Fruit fly (Drosophila melanogaster) whole organism, wandering third instar larva: ENCODE measurements around the gene CG13113.

Experiments used
- CG32264 ChIP-seq: fragments of 200-800 bp; sonication (Bioruptor generic); optimal IDR thresholded peaks from 2 replicates; lab custom pipeline; 2016; ENCODE audit warnings: missing biosample characterization, missing genetic modification characterization
- Dfd ChIP-seq: fragments of >200 bp; optimal IDR thresholded peaks from 2 replicates; lab custom pipeline; 2017; ENCODE audit warnings: missing biosample characterization, missing genetic modification characterization
- Hnf4 ChIP-seq: fragments of 200-800 bp; sonication (Bioruptor generic); optimal IDR thresholded peaks from 2 replicates; lab custom pipeline; 2016; ENCODE audit warnings: missing biosample characterization, mild to moderate bottlenecking, missing genetic modification characterization
- Myc ChIP-seq: fragments of >200 bp; optimal IDR thresholded peaks from 2 replicates; lab custom pipeline; 2017
- dsf ChIP-seq: sonication (Bioruptor generic); optimal IDR thresholded peaks from 2 replicates; lab custom pipeline; 2016; ENCODE audit warnings: missing biosample characterization, missing genetic modification characterization, borderline replicate concordance
- psq ChIP-seq: fragments of 200-800 bp; sonication (Bioruptor generic); optimal IDR thresholded peaks from 3 replicates; lab custom pipeline; 2017; ENCODE audit warnings: missing biosample characterization, mild to moderate bottlenecking, missing genetic modification characterization, moderate library complexity
- sage ChIP-seq: fragments of 200-800 bp; sonication (Bioruptor generic); optimal IDR thresholded peaks from 2 replicates; lab custom pipeline; 2016; ENCODE audit warnings: missing biosample characterization, mild to moderate bottlenecking, missing genetic modification characterization

dm6 chr2L:9509653-9510052, 34.3 kb upstream of the CG13113 start:
- TF ChIP-seq dsf (no peak), sage (no peak), psq (no peak), Hnf4 (GFP tag; lab: Kevin White, UChicago) (no peak), Myc (lab: Kevin White, UChicago) (no peak), Dfd (GFP tag; lab: Kevin White, UChicago) (no peak), CG32264 (GFP tag; lab: Kevin White, UChicago) (no peak)
